Fruit fly (Drosophila melanogaster): ENCODE data around the gene IP3K2.
A peak's percentile ranks its signal among the peaks of the same experiment; 100 is the strongest.

The IP3K2 gene

DNA sequence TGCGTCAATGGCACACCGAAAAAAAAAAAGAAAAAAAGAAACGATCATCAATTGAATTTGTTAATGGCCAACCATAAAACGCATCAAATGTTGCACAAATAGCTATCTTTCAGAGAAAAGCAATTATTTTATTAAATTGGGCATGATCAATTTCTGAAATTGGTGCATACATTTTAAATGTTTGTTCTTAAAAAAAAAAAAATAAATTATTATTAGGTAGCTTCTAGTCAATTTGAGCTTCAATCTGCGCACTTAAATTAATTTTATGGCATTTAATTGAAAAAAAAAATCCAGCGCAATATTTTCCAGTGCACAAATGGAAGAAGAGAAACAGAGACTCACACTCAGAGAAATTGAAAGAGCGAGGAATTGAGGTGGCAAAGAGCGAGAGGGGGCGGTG is 19.7 kb downstream of the IP3K2 start (continued):
- peak; percentile 55 for TF ChIP-seq Fer1 (GFP tag; optimal IDR thresholded peaks at IDR 0.05)
- TF ChIP-seq CHES-1-like (GFP tag; optimal IDR thresholded peaks at IDR 0.05) = peak; percentile 63
- no peak for TF ChIP-seq CG7357 (GFP tag; IDR thresholded peaks at IDR 0.05)
- peak; percentile 46 for TF ChIP-seq bab2 (GFP tag; optimal IDR thresholded peaks at IDR 0.05)
- no peak for TF ChIP-seq Lpt (GFP tag; optimal IDR thresholded peaks at IDR 0.05)
- peak; percentile 73 for TF ChIP-seq maf-S (GFP tag; optimal IDR thresholded peaks at IDR 0.05)
- TF ChIP-seq CG17612 (GFP tag; IDR thresholded peaks at IDR 0.05) = no peak
- TF ChIP-seq repo (GFP tag; optimal IDR thresholded peaks at IDR 0.05) = peak; percentile 39
- no peak for TF ChIP-seq CG4360 (GFP tag; IDR thresholded peaks at IDR 0.05)
- TF ChIP-seq CG10979 (tag; optimal IDR thresholded peaks at IDR 0.05) = peak; percentile 37
- TF ChIP-seq CG10209 (GFP tag; optimal IDR thresholded peaks at IDR 0.05) = peak; percentile 62
- TF ChIP-seq amos (GFP tag; IDR thresholded peaks at IDR 0.05; ENCODE audit: partially characterized antibody) = no peak
- no peak for TF ChIP-seq en (GFP tag; optimal IDR thresholded peaks at IDR 0.05)
- no peak for TF ChIP-seq ash1 (GFP tag; optimal IDR thresholded peaks at IDR 0.05)
- TF ChIP-seq CG17829 (tag; optimal IDR thresholded peaks at IDR 0.05) = peak; percentile 37
- TF ChIP-seq CG8281 (tag; optimal IDR thresholded peaks at IDR 0.05) = no peak
- TF ChIP-seq zfh1 (GFP tag; IDR thresholded peaks at IDR 0.05) = 0 out of 3 replicates have a peak, but pooled peaks have one; percentile 18
- TF ChIP-seq lola (GFP tag; optimal IDR thresholded peaks at IDR 0.05) = peak in 1 of 3 experiments; percentile 20
- TF ChIP-seq ranshi (GFP tag; IDR thresholded peaks at IDR 0.05) = peak; percentile 44; the same call in 1 of the 2 replicates
- no peak for TF ChIP-seq B-H1 (GFP tag; IDR thresholded peaks at IDR 0.05)
- TF ChIP-seq Dbx (GFP tag; IDR thresholded peaks at IDR 0.05) = peak; percentile 35; the same call in 1 of the 3 replicates
- no peak for TF ChIP-seq ap (GFP tag; IDR thresholded peaks at IDR 0.05)
- peak; percentile 9 for TF ChIP-seq kah (GFP tag; optimal IDR thresholded peaks at IDR 0.05)
- TF ChIP-seq Deaf1 (tag; optimal IDR thresholded peaks at IDR 0.05) = peak; percentile 22
- TF ChIP-seq CG9797 (GFP tag; optimal IDR thresholded peaks at IDR 0.05) = no peak
- peak; percentile 24 for TF ChIP-seq btn (GFP tag; optimal IDR thresholded peaks at IDR 0.05)
- TF ChIP-seq eve (GFP tag; optimal IDR thresholded peaks at IDR 0.05) = peak in 1 of 2 experiments; percentile 91
- TF ChIP-seq Xbp1 (GFP tag; optimal IDR thresholded peaks at IDR 0.05) = peak; percentile 69
- TF ChIP-seq CG11723 (GFP tag; optimal IDR thresholded peaks at IDR 0.05) = peak; percentile 40
- TF ChIP-seq Mad (GFP tag; optimal IDR thresholded peaks at IDR 0.05) = peak; percentile 66
- peak; percentile 53 for TF ChIP-seq CG8944 (GFP tag; optimal IDR thresholded peaks at IDR 0.05)
- no peak for TF ChIP-seq knrl (GFP tag; IDR thresholded peaks at IDR 0.05; ENCODE audit: partially characterized antibody)
- TF ChIP-seq ind (GFP tag; optimal IDR thresholded peaks at IDR 0.05) = peak; percentile 68
- TF ChIP-seq CG12659 (GFP tag; optimal IDR thresholded peaks at IDR 0.05) = peak; percentile 52
- TF ChIP-seq Opbp (GFP tag; IDR thresholded peaks at IDR 0.05; ENCODE audit: partially characterized antibody) = no peak
- peak; percentile 63 for TF ChIP-seq Drgx (GFP tag; IDR thresholded peaks at IDR 0.05)
- peak; percentile 67 for TF ChIP-seq mam (GFP tag; optimal IDR thresholded peaks at IDR 0.05)
- TF ChIP-seq tx (GFP tag; optimal IDR thresholded peaks at IDR 0.05) = peak; percentile 37
- TF ChIP-seq CG18011 (GFP tag; optimal IDR thresholded peaks at IDR 0.05) = peak; percentile 30
- peak; percentile 68 for TF ChIP-seq Max (GFP tag; optimal IDR thresholded peaks at IDR 0.05)
- no peak for TF ChIP-seq CG11247 (GFP tag; IDR thresholded peaks at IDR 0.05)
- peak; percentile 56 for TF ChIP-seq CG3281 (GFP tag; optimal IDR thresholded peaks at IDR 0.05)
- peak; percentile 75 for TF ChIP-seq pho (GFP tag; optimal IDR thresholded peaks at IDR 0.05)
- TF ChIP-seq chn (GFP tag; optimal IDR thresholded peaks at IDR 0.05) = peak; percentile 65
- no peak for TF ChIP-seq prd (optimal IDR thresholded peaks at IDR 0.05)
- peak; percentile 63; the same call in 2 of the 3 replicates for TF ChIP-seq prd (GFP tag; IDR thresholded peaks at IDR 0.05)
- peak in 1 of 2 experiments; percentile 52 for TF ChIP-seq bsh (GFP tag; optimal IDR thresholded peaks at IDR 0.05)
- 0 out of 3 replicates have a peak, but pooled peaks have one; percentile 5 for TF ChIP-seq CG11456 (GFP tag; IDR thresholded peaks at IDR 0.05)
- TF ChIP-seq CG16815 (GFP tag; optimal IDR thresholded peaks at IDR 0.05) = peak; percentile 39
- TF ChIP-seq scrt (GFP tag; optimal IDR thresholded peaks at IDR 0.05) = peak; percentile 53
- TF ChIP-seq Oli (tag; optimal IDR thresholded peaks at IDR 0.05) = peak; percentile 74

Data from whole organism, embryonic.